Worm (Caenorhabditis elegans): ENCODE data around the gene R02F2.10.

The R02F2.10 gene

DNA sequence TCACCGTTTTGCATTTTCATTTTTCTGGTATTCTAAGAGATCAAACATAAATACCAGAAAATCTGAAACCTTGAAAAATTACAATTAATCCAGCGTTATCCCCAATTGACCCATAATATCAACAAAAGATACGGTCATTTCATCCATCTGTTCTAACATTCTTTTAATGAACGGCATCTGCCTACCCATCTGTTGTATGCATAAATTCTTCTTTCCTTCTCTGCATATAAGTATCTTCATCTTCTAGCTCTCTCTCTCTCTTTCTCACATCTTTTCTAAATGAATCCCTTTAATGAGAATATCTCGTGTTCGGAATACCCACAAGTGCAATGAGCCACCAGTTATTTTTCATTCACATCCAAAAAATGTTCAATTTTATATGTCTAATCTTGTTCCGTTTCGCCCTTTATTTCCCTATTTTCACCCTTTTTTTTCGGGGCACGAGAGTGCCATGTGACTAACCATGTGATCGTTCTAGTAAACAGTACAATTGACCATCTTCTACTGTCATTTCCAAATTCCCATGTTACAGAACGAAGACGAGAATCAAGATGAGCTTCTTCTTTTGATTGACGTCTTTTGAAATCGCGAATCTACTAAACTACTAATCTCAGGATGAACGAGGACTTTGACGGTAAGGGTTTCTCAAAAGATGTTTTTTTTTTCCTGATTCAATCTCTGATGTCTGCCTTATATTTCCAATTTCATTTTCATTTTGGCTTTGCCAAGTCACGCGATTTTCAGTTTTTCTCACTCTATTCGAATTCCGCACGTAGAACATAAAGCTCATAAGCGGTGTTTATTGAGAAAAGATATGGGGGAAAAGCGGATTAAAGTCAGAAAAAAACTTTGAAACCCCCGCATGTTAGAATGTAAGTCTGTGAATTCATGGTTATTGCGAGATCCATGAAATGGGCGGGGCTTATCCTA, 23.5 kb downstream of the R02F2.10 start, which contains the start of gene R02F2.1 (continued):
- TF ChIP-seq fos-1 (tag; optimal IDR thresholded peaks at IDR 0.05) (peak; percentile 12), sma-3 (GFP tag; optimal IDR thresholded peaks at IDR 0.05) (peak; percentile 31), C34F6.9 (tag; optimal IDR thresholded peaks at IDR 0.05) (peak; percentile 29), nhr-23 (tag; optimal IDR thresholded peaks at IDR 0.05) (no peak)

- peak; percentile 68 for TF ChIP-seq sma-3 (GFP tag; optimal IDR thresholded peaks at IDR 0.05)
- no peak for TF ChIP-seq ZK546.5 (tag; optimal IDR thresholded peaks at IDR 0.05)
- peak; percentile 69 for TF ChIP-seq ama-1 (optimal IDR thresholded peaks at IDR 0.05)
- TF ChIP-seq ztf-1 (GFP tag; conservative IDR thresholded peaks at IDR 0.05): no peak
- peak; percentile 92 for TF ChIP-seq nhr-25 (tag; optimal IDR thresholded peaks at IDR 0.05)
- TF ChIP-seq ztf-4 (tag; optimal IDR thresholded peaks at IDR 0.05): peak; percentile 26
- peak; percentile 8 for TF ChIP-seq egl-27 (tag; optimal IDR thresholded peaks at IDR 0.05)
- TF ChIP-seq mab-5 (tag; optimal IDR thresholded peaks at IDR 0.05): no peak
- TF ChIP-seq fos-1 (tag; optimal IDR thresholded peaks at IDR 0.05): peak; percentile 62
- peak; percentile 71 for TF ChIP-seq elt-1 (tag; optimal IDR thresholded peaks at IDR 0.05)
- peak; percentile 45 for TF ChIP-seq sem-4 (tag; optimal IDR thresholded peaks at IDR 0.05)
- no peak for TF ChIP-seq aly-2 (tag; optimal IDR thresholded peaks at IDR 0.05)
- TF ChIP-seq nhr-129 (tag; optimal IDR thresholded peaks at IDR 0.05): peak; percentile 94
- TF ChIP-seq dmd-4 (tag; optimal IDR thresholded peaks at IDR 0.05): no peak
- no peak for TF ChIP-seq alr-1 (tag; optimal IDR thresholded peaks at IDR 0.05)
- no peak for TF ChIP-seq nhr-11 (tag; optimal IDR thresholded peaks at IDR 0.05)
- peak; percentile 68 for TF ChIP-seq unc-55 (GFP tag; optimal IDR thresholded peaks at IDR 0.05)
- peak; percentile 56 to 67 for TF ChIP-seq mdl-1 (tag; optimal IDR thresholded peaks at IDR 0.05)
- peak; percentile 95 for TF ChIP-seq crh-2 (tag; optimal IDR thresholded peaks at IDR 0.05)
- peak; percentile 68 for TF ChIP-seq sma-9 (GFP tag; optimal IDR thresholded peaks at IDR 0.05)
- no peak for TF ChIP-seq sma-9 (tag; optimal IDR thresholded peaks at IDR 0.05)
- no peak for TF ChIP-seq nhr-23 (tag; optimal IDR thresholded peaks at IDR 0.05)
- TF ChIP-seq nhr-10 (tag; optimal IDR thresholded peaks at IDR 0.05): peak; percentile 16
- TF ChIP-seq lin-11 (tag; optimal IDR thresholded peaks at IDR 0.05): peak; percentile 9
- TF ChIP-seq nhr-12 (tag; optimal IDR thresholded peaks at IDR 0.05): no peak
- peak; percentile 64 for TF ChIP-seq nhr-6 (tag; optimal IDR thresholded peaks at IDR 0.05)
- no peak for TF ChIP-seq skn-1 (tag; optimal IDR thresholded peaks at IDR 0.05)
- TF ChIP-seq lin-13 (GFP tag; optimal IDR thresholded peaks at IDR 0.05): no peak
- no peak for TF ChIP-seq ceh-82 (tag; optimal IDR thresholded peaks at IDR 0.05)
- peak; percentile 74 for TF ChIP-seq C34F6.9 (tag; optimal IDR thresholded peaks at IDR 0.05)
- TF ChIP-seq nhr-21 (tag; optimal IDR thresholded peaks at IDR 0.05): peak; percentile 74
- TF ChIP-seq R02D3.7 (tag; optimal IDR thresholded peaks at IDR 0.05): no peak
- TF ChIP-seq nhr-237 (tag; optimal IDR thresholded peaks at IDR 0.05): no peak
- peak; percentile 13 to 61 for TF ChIP-seq lsy-2 (tag; optimal IDR thresholded peaks at IDR 0.05)
- TF ChIP-seq gmeb-1 (tag; optimal IDR thresholded peaks at IDR 0.05): peak; percentile 52
- peak; percentile 33 for TF ChIP-seq zag-1 (tag; optimal IDR thresholded peaks at IDR 0.05)
- peak; percentile 61 for TF ChIP-seq Y55F3AM.14 (GFP tag; optimal IDR thresholded peaks at IDR 0.05)
- peak; percentile 50 for TF ChIP-seq blmp-1 (tag; optimal IDR thresholded peaks at IDR 0.05; ENCODE audit: insufficient read depth)
- TF ChIP-seq F13H6.1 (tag; optimal IDR thresholded peaks at IDR 0.05): peak; percentile 35
Measured at ce11 chrIII:5502915-5503575, 24.9 kb downstream of the R02F2.10 start.

DNA sequence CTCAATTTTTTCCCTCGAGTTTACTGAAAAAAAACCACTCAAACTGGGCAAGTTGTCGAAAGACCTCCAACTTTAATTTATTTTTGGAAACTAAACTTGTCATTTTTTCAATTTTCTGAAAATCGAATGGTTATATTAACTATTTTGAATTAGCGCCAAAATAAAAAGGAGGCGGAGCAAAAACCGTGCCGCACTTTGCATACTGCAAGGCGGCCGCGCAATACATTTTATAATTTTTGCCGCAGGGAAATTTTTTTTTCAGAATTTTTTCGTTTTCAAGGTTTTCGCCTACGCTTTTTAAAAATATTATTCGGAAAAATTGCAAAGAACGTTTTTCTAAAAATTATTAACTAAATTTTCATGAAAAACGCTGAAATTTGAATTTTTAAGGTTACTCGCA, 25.6 kb downstream of the R02F2.10 start:
- TF ChIP-seq egl-27 (tag; optimal IDR thresholded peaks at IDR 0.05) (no peak), sma-9 (GFP tag; optimal IDR thresholded peaks at IDR 0.05) (no peak), sma-9 (tag; optimal IDR thresholded peaks at IDR 0.05) (no peak)

Measured in whole organism, L2 larva.